Fruit fly (Drosophila melanogaster) whole organism, embryonic: Measurements from ENCODE around the gene CG9263.

ENCODE experiments used
- Adf1 ChIP-seq: fragments of 200-800 bp; sonication (Bioruptor generic); IDR thresholded peaks from 2 replicates; pipeline ENCODE4 v1.3.6; 2022; ENCODE audit warnings: missing biosample characterization, missing genetic modification characterization
- Antp ChIP-seq: fragments of 200-800 bp; sonication (Bioruptor generic); optimal IDR thresholded peaks from 3 replicates; lab custom pipeline; 2016; ENCODE audit warnings: missing biosample characterization, missing genetic modification characterization
- Asciz ChIP-seq: fragments of 200-800 bp; sonication (Bioruptor generic); optimal IDR thresholded peaks from 2 replicates; lab custom pipeline; 2017; ENCODE audit warnings: missing biosample characterization, mild to moderate bottlenecking, missing genetic modification characterization, missing genetic modification reagents
- Atf3 ChIP-seq: fragments of 200-800 bp; sonication (Bioruptor generic); optimal IDR thresholded peaks from 3 replicates; lab custom pipeline; 2016; ENCODE audit warnings: missing biosample characterization, missing genetic modification characterization
- Blimp-1 ChIP-seq: fragments of 200-800 bp; sonication (Bioruptor generic); optimal IDR thresholded peaks from 3 replicates; lab custom pipeline; 2018; ENCODE audit warnings: missing biosample characterization, missing genetic modification characterization, mild to moderate bottlenecking, moderate library complexity, missing genetic modification reagents
- CG10431 ChIP-seq: fragments of 200-800 bp; sonication (Bioruptor generic); optimal IDR thresholded peaks from 3 replicates; lab custom pipeline; 2018; ENCODE audit warnings: missing biosample characterization, mild to moderate bottlenecking, missing genetic modification characterization
- CG10462 ChIP-seq: fragments of 200-800 bp; sonication (Bioruptor generic); optimal IDR thresholded peaks from 2 replicates; lab custom pipeline; 2016; ENCODE audit warnings: missing biosample characterization, missing genetic modification characterization
- CG10565 ChIP-seq: fragments of 200-800 bp; sonication (Bioruptor generic); optimal IDR thresholded peaks from 3 replicates; lab custom pipeline; 2016; ENCODE audit warnings: missing biosample characterization, mild to moderate bottlenecking, missing genetic modification characterization
- CG12236 ChIP-seq: fragments of 200-800 bp; sonication (Bioruptor generic); optimal IDR thresholded peaks from 2 replicates; lab custom pipeline; 2016; ENCODE audit warnings: missing biosample characterization, missing genetic modification characterization
- CG12391 ChIP-seq: fragments of 200-800 bp; sonication (Bioruptor generic); optimal IDR thresholded peaks from 3 replicates; lab custom pipeline; 2018; ENCODE audit warnings: missing biosample characterization, mild to moderate bottlenecking, missing genetic modification characterization, moderate library complexity
- CG13424 ChIP-seq: fragments of 200-800 bp; sonication (Bioruptor generic); optimal IDR thresholded peaks from 2 replicates; lab custom pipeline; 2019; ENCODE audit warnings: missing biosample characterization, mild to moderate bottlenecking, missing genetic modification characterization, moderate library complexity
- CG13894 ChIP-seq: fragments of 200-800 bp; sonication (Bioruptor generic); optimal IDR thresholded peaks from 3 replicates; lab custom pipeline; 2018; ENCODE audit warnings: missing biosample characterization, mild to moderate bottlenecking, missing genetic modification characterization, moderate library complexity
- CG15073 ChIP-seq: fragments of 200-800 bp; sonication (Bioruptor generic); optimal IDR thresholded peaks from 2 replicates; lab custom pipeline; 2016; ENCODE audit warnings: missing biosample characterization, missing genetic modification characterization
- CG15696 ChIP-seq: fragments of 200-800 bp; sonication (Bioruptor generic); optimal IDR thresholded peaks from 2 replicates; lab custom pipeline; 2019; ENCODE audit warnings: missing biosample characterization, mild to moderate bottlenecking, missing genetic modification characterization, moderate library complexity
- CG16815 ChIP-seq: fragments of 200-800 bp; sonication (Bioruptor generic); optimal IDR thresholded peaks from 3 replicates; lab custom pipeline; 2017; ENCODE audit warnings: missing biosample characterization, mild to moderate bottlenecking, missing genetic modification characterization
- CG17385 ChIP-seq: fragments of 200-800 bp; sonication (Bioruptor generic); optimal IDR thresholded peaks from 3 replicates; lab custom pipeline; 2018; ENCODE audit warnings: missing biosample characterization, mild to moderate bottlenecking, missing genetic modification characterization
- CG1832 ChIP-seq: fragments of 200-800 bp; sonication (Bioruptor generic); optimal IDR thresholded peaks from 2 replicates; lab custom pipeline; 2017; ENCODE audit warnings: missing biosample characterization, mild to moderate bottlenecking, missing genetic modification characterization, inconsistent platforms
- CG30403 ChIP-seq: fragments of 200-800 bp; sonication (Bioruptor generic); optimal IDR thresholded peaks from 3 replicates; lab custom pipeline; 2016; ENCODE audit warnings: missing biosample characterization, missing genetic modification characterization
- CG31224 ChIP-seq: fragments of 200-800 bp; sonication (Bioruptor generic); IDR thresholded peaks from 2 replicates; pipeline ENCODE4 v1.3.6; 2022; ENCODE audit warnings: missing biosample characterization, missing genetic modification characterization
- CG3726 ChIP-seq: fragments of 200-800 bp; sonication (Bioruptor generic); IDR thresholded peaks from 3 replicates; pipeline ENCODE4, ENCODE4 v1.3.6; 2022; ENCODE audit warnings: missing biosample characterization, missing genetic modification characterization
- CG42726 ChIP-seq: fragments of 200-800 bp; sonication (Bioruptor generic); IDR thresholded peaks from 2 replicates; pipeline ENCODE4 v1.3.6; 2022; ENCODE audit warnings: missing biosample characterization, missing genetic modification characterization; ENCODE audit not compliant: partially characterized antibody
- CG4328 ChIP-seq: fragments of 200-800 bp; sonication (Bioruptor generic); optimal IDR thresholded peaks from 3 replicates; lab custom pipeline; 2017; ENCODE audit warnings: missing biosample characterization, missing genetic modification reagents, missing genetic modification characterization
- CG4360 ChIP-seq: fragments of 200-800 bp; sonication (Bioruptor generic); IDR thresholded peaks from 2 replicates; pipeline ENCODE4 v1.3.6; 2022; ENCODE audit warnings: missing biosample characterization, missing genetic modification characterization
- CG6254 ChIP-seq: fragments of 200-800 bp; sonication (Bioruptor generic); optimal IDR thresholded peaks from 3 replicates; lab custom pipeline; 2017; ENCODE audit warnings: mild to moderate bottlenecking, missing biosample characterization, missing genetic modification reagents, missing genetic modification characterization
- CG7357 ChIP-seq: fragments of 200-800 bp; sonication (Bioruptor generic); IDR thresholded peaks from 3 replicates; pipeline ENCODE4 v1.3.6; 2022; ENCODE audit warnings: missing biosample characterization, missing genetic modification characterization
- CG9817 ChIP-seq: fragments of 200-800 bp; sonication (Bioruptor generic); optimal IDR thresholded peaks from 2 replicates; lab custom pipeline; 2018; ENCODE audit warnings: missing biosample characterization, mild to moderate bottlenecking, missing genetic modification characterization, moderate library complexity
- Eip74EF ChIP-seq, 2 experiments: fragments of 200-800 bp in 1 of 2; fragments of >200 bp in 1 of 2; sonication (Bioruptor generic) in 1 of 2; optimal IDR thresholded peaks; 2 replicates each; lab custom pipeline; 2017 to 2019; ENCODE audit warnings: missing biosample characterization in 2 of 2, missing genetic modification characterization in 2 of 2, mild to moderate bottlenecking in 1 of 2, moderate library complexity in 1 of 2
- Fer3 ChIP-seq: fragments of 200-800 bp; sonication (Bioruptor generic); optimal IDR thresholded peaks from 2 replicates; lab custom pipeline; 2018; ENCODE audit warnings: missing biosample characterization, mild to moderate bottlenecking, missing genetic modification characterization, moderate library complexity
- Gug ChIP-seq: fragments of 200-800 bp; sonication (Bioruptor generic); IDR thresholded peaks from 4 replicates; pipeline ENCODE4 v1.3.6; 2022; ENCODE audit warnings: missing biosample characterization, missing genetic modification characterization
- HmgZ ChIP-seq: fragments of 200-800 bp; sonication (Bioruptor generic); optimal IDR thresholded peaks from 2 replicates; lab custom pipeline; 2018; ENCODE audit warnings: missing biosample characterization, mild to moderate bottlenecking, missing genetic modification characterization
- Max ChIP-seq: fragments of 200-800 bp; sonication (Bioruptor generic); optimal IDR thresholded peaks from 2 replicates; lab custom pipeline; 2016; ENCODE audit warnings: missing biosample characterization, mild to moderate bottlenecking, missing genetic modification characterization
- NC2α ChIP-seq: fragments of 200-800 bp; sonication (Bioruptor generic); optimal IDR thresholded peaks from 2 replicates; lab custom pipeline; 2016; ENCODE audit warnings: missing biosample characterization, missing genetic modification characterization
- Nf-YB ChIP-seq: fragments of 200-800 bp; sonication (Bioruptor generic); optimal IDR thresholded peaks from 3 replicates; lab custom pipeline; 2019; ENCODE audit warnings: missing biosample characterization, mild to moderate bottlenecking, missing genetic modification characterization, moderate library complexity
- Poxn ChIP-seq: fragments of 200-800 bp; sonication (Bioruptor generic); IDR thresholded peaks from 2 replicates; pipeline ENCODE4 v1.3.6; 2022; ENCODE audit warnings: missing biosample characterization, missing genetic modification characterization
- Sox100B ChIP-seq: fragments of 200-800 bp; sonication (Bioruptor generic); optimal IDR thresholded peaks from 3 replicates; lab custom pipeline; 2018; ENCODE audit warnings: missing biosample characterization, mild to moderate bottlenecking, missing genetic modification characterization
- Stat92E ChIP-seq, 3 experiments: fragments of >200 bp in 2 of 3; fragments of 200-800 bp in 1 of 3; sonication (Bioruptor generic) in 1 of 3; optimal IDR thresholded peaks; 2 replicates each; lab custom pipeline; 2017 to 2019; ENCODE audit warnings: missing biosample characterization in 3 of 3, missing genetic modification characterization in 3 of 3, mild to moderate bottlenecking in 1 of 3, moderate library complexity in 1 of 3
- Taf1 ChIP-seq: fragments of 200-800 bp; sonication (Bioruptor generic); IDR thresholded peaks from 2 replicates; pipeline ENCODE4 v1.3.6; 2022; ENCODE audit warnings: missing biosample characterization, missing genetic modification characterization
- cad ChIP-seq: fragments of >200 bp; optimal IDR thresholded peaks from 2 replicates; lab custom pipeline; 2017; ENCODE audit warnings: missing biosample characterization, missing genetic modification characterization
- cas ChIP-seq: fragments of 200-800 bp; sonication (Bioruptor generic); IDR thresholded peaks from 2 replicates; pipeline ENCODE4 v1.3.6; 2022; ENCODE audit warnings: missing biosample characterization, missing genetic modification characterization
- dimm ChIP-seq: fragments of 200-800 bp; sonication (Bioruptor generic); IDR thresholded peaks from 2 replicates; pipeline ENCODE4 v1.3.6; 2022; ENCODE audit warnings: missing biosample characterization, missing genetic modification characterization
- eyg ChIP-seq: fragments of 200-800 bp; sonication (Bioruptor generic); optimal IDR thresholded peaks from 3 replicates; lab custom pipeline; 2016; ENCODE audit warnings: missing biosample characterization, missing genetic modification characterization
- gsb-n ChIP-seq: fragments of 200-800 bp; sonication (Bioruptor generic); optimal IDR thresholded peaks from 3 replicates; lab custom pipeline; 2018; ENCODE audit warnings: missing biosample characterization, mild to moderate bottlenecking, missing genetic modification characterization
- knrl ChIP-seq: fragments of 200-800 bp; sonication (Bioruptor generic); IDR thresholded peaks from 3 replicates; pipeline ENCODE4 v1.3.6; 2022; ENCODE audit warnings: missing biosample characterization, missing genetic modification characterization; ENCODE audit not compliant: partially characterized antibody
- lola ChIP-seq, 3 experiments: fragments of >200 bp in 2 of 3; fragments of 200-800 bp in 1 of 3; sonication (Bioruptor generic) in 1 of 3; optimal IDR thresholded peaks; 2 replicates each; lab custom pipeline; 2017 to 2019; ENCODE audit warnings: missing biosample characterization in 3 of 3, missing genetic modification characterization in 3 of 3, mild to moderate bottlenecking in 1 of 3, moderate library complexity in 1 of 3
- otp ChIP-seq: fragments of 200-800 bp; sonication (Bioruptor generic); IDR thresholded peaks from 3 replicates; pipeline ENCODE4, ENCODE4 v1.3.6; 2022; ENCODE audit warnings: missing biosample characterization, missing genetic modification characterization
- sc ChIP-seq, 3 experiments: fragments of >200 bp in 2 of 3; fragments of 200-800 bp in 1 of 3; sonication (Bioruptor generic) in 1 of 3; optimal IDR thresholded peaks; 2 replicates in 2 of 3; 3 replicates in 1 of 3; lab custom pipeline; 2017; ENCODE audit warnings: mild to moderate bottlenecking in 1 of 3, missing biosample characterization in 1 of 3, missing genetic modification characterization in 1 of 3, missing genetic modification reagents in 1 of 3
- vvl ChIP-seq: fragments of 200-800 bp; sonication (Bioruptor generic); IDR thresholded peaks from 2 replicates; pipeline ENCODE4 v1.3.6; 2022; ENCODE audit warnings: missing biosample characterization, missing genetic modification characterization

Gene CG9263

dm6 chr2L:13514945-13515687, 27.3 kb downstream of the CG9263 start (continued):
- TF ChIP-seq Eip74EF (GFP tag; optimal IDR thresholded peaks at IDR 0.05; lab: Kevin White, UChicago) (peak in 1 of 2 experiments; percentile 70), otp (GFP tag; lab: Robert Waterston, UW) (peak; percentile 61; the same call in 1 of the 3 replicates), CG3726 (peak; percentile 60; the same call in 2 of the 3 replicates), CG17385 (peak; percentile 2), gsb-n (tag; lab: Kevin White, UChicago) (peak; percentile 28), Blimp-1 (GFP tag; lab: Kevin White, UChicago) (peak; percentile 79), Asciz (GFP tag; lab: Kevin White, UChicago) (peak; percentile 71), cad (GFP tag; lab: Kevin White, UChicago) (no peak), Fer3 (peak; percentile 84), CG16815 (GFP tag; lab: Kevin White, UChicago) (no peak), CG10565 (peak; percentile 3), Antp (GFP tag; lab: Kevin White, UChicago) (peak; percentile 62), CG7357 (peak; percentile 71), CG1832 (GFP tag; lab: Kevin White, UChicago) (no peak), CG13424 (peak; percentile 45), CG42726 (no peak), CG15696 (tag; lab: Kevin White, UChicago) (peak; percentile 48), Adf1 (GFP tag; lab: Robert Waterston, UW) (no peak), Sox100B (GFP tag; lab: Kevin White, UChicago) (peak; percentile 47), sc (optimal IDR thresholded peaks at IDR 0.05; lab: Kevin White, UChicago) (no peak), sc (GFP tag; optimal IDR thresholded peaks at IDR 0.05; lab: Kevin White, UChicago) (no peak), CG6254 (GFP tag; lab: Kevin White, UChicago) (peak; percentile 73), CG12236 (peak; percentile 28), CG4328 (GFP tag; lab: Kevin White, UChicago) (no peak), CG12391 (tag; lab: Kevin White, UChicago) (peak; percentile 50), Atf3 (peak; percentile 36), CG15073 (GFP tag; lab: Kevin White, UChicago) (no peak), Taf1 (peak; percentile 23; the same call in 1 of the 2 replicates), Poxn (GFP tag; lab: Robert Waterston, UW) (peak; percentile 51; the same call in 1 of the 2 replicates), HmgZ (tag; lab: Kevin White, UChicago) (no peak), CG10462 (no peak), dimm (GFP tag; lab: Robert Waterston, UW) (peak; percentile 59), CG13894 (no peak), Stat92E (GFP tag; optimal IDR thresholded peaks at IDR 0.05; lab: Kevin White, UChicago) (peak in 1 of 3 experiments; percentile 31), CG4360 (GFP tag; lab: Robert Waterston, UW) (no peak), CG30403 (GFP tag; lab: Kevin White, UChicago) (peak; percentile 60), NC2α (GFP tag; lab: Kevin White, UChicago) (no peak), knrl (GFP tag; lab: Robert Waterston, UW) (no peak), lola (GFP tag; optimal IDR thresholded peaks at IDR 0.05; lab: Kevin White, UChicago) (no peak), CG31224 (GFP tag; lab: Robert Waterston, UW) (peak; percentile 77), Nf-YB (GFP tag; lab: Kevin White, UChicago) (no peak), eyg (peak; percentile 69), CG9817 (tag; lab: Kevin White, UChicago) (peak; percentile 25), CG10431 (GFP tag; lab: Kevin White, UChicago) (no peak), cas (GFP tag; lab: Robert Waterston, UW) (0 out of 2 replicates have a peak, but pooled peaks have one; percentile 14), Max (GFP tag; lab: Kevin White, UChicago) (peak; percentile 60), Gug (GFP tag; lab: Robert Waterston, UW) (peak; percentile 69), vvl (GFP tag; lab: Robert Waterston, UW) (peak; percentile 53)
